Worm (Caenorhabditis elegans) whole organism, L2 larva: ENCODE results near the gene K09E4.1.

Source experiments
- elt-1 ChIP-seq: fragments of 150-350 bp; optimal IDR thresholded peaks from 2 replicates; lab custom pipeline; 2014; ENCODE audit warnings: missing biosample characterization, missing genetic modification characterization
- lin-13 ChIP-seq: fragments of 150-350 bp; optimal IDR thresholded peaks from 2 replicates; lab custom pipeline; 2014; ENCODE audit warnings: missing biosample characterization, missing genetic modification reagents, missing genetic modification characterization

ce11 chrII:14118391-14118790 is 19.2 kb upstream of the K09E4.1 start:
- TF ChIP-seq lin-13 (GFP tag; lab: Kevin White, UChicago) (no peak), elt-1 (tag; lab: Kevin White, UChicago) (no peak)
